Worm (Caenorhabditis elegans) whole organism, late embryonic: ENCODE data around the gene hpo-12.
"Not testable (repeated sequence)": the region's sequence is repeated elsewhere in the genome, so short reads cannot be mapped to it uniquely, and the experiment has no call there.

Source experiments
- C38D4.7 ChIP-seq: fragments of 200-800 bp; sonication (Bioruptor generic); optimal IDR thresholded peaks from 2 replicates; lab custom pipeline; 2018; ENCODE audit warnings: mild to moderate bottlenecking, missing genetic modification characterization, moderate library complexity, missing compliant biosample characterization
- K02D7.2 ChIP-seq: sonication (generic microtip); optimal IDR thresholded peaks from 2 replicates; lab custom pipeline; 2017; ENCODE audit warnings: mild to moderate bottlenecking, missing genetic modification characterization, missing compliant biosample characterization
- K09A11.1 ChIP-seq: sonication (generic microtip); optimal IDR thresholded peaks from 2 replicates; lab custom pipeline; 2017; ENCODE audit warnings: antibody characterized with exemption, mild to moderate bottlenecking, missing genetic modification characterization, missing compliant biosample characterization; ENCODE audit not compliant: insufficient read depth
- T23F11.4 ChIP-seq: fragments of 200-800 bp; sonication (Bioruptor generic); optimal IDR thresholded peaks from 2 replicates; lab custom pipeline; 2018; ENCODE audit warnings: mild to moderate bottlenecking, missing genetic modification characterization, missing compliant biosample characterization
- ceh-14 ChIP-seq: sonication (generic microtip); optimal IDR thresholded peaks from 2 replicates; lab custom pipeline; 2016; ENCODE audit warnings: missing genotype, missing genetic modification characterization, missing compliant biosample characterization
- ceh-18 ChIP-seq: sonication (generic microtip); optimal IDR thresholded peaks from 2 replicates; lab custom pipeline; 2016; ENCODE audit warnings: missing genetic modification characterization, missing compliant biosample characterization
- ceh-19 ChIP-seq: fragments of 200-800 bp; sonication (Bioruptor generic); optimal IDR thresholded peaks from 2 replicates; lab custom pipeline; 2018; ENCODE audit warnings: mild to moderate bottlenecking, missing genetic modification characterization, missing compliant biosample characterization
- ceh-2 ChIP-seq: sonication (generic microtip); optimal IDR thresholded peaks from 2 replicates; lab custom pipeline; 2016; ENCODE audit warnings: missing genotype, missing genetic modification characterization, missing compliant biosample characterization
- ceh-22 ChIP-seq: sonication (generic microtip); optimal IDR thresholded peaks from 2 replicates; lab custom pipeline; 2017; ENCODE audit warnings: missing biosample characterization, missing genetic modification characterization
- ceh-34 ChIP-seq: sonication (generic microtip); optimal IDR thresholded peaks from 2 replicates; lab custom pipeline; 2016; ENCODE audit warnings: mild to moderate bottlenecking, missing genetic modification characterization, missing compliant biosample characterization
- ceh-45 ChIP-seq: fragments of 200-800 bp; sonication (Bioruptor generic); IDR thresholded peaks from 2 replicates; pipeline ENCODE4 v1.3.6; 2022; ENCODE audit warnings: missing genetic modification reagents, missing genetic modification characterization, missing compliant biosample characterization
- ceh-9 ChIP-seq: sonication (generic microtip); optimal IDR thresholded peaks from 2 replicates; lab custom pipeline; 2016; ENCODE audit warnings: mild to moderate bottlenecking, missing genetic modification characterization, inconsistent platforms, missing compliant biosample characterization
- che-1 ChIP-seq: sonication (generic microtip); optimal IDR thresholded peaks from 2 replicates; lab custom pipeline; 2016; ENCODE audit warnings: mild to moderate bottlenecking, missing genetic modification characterization, missing compliant biosample characterization
- eyg-1 ChIP-seq: sonication (generic microtip); optimal IDR thresholded peaks from 2 replicates; lab custom pipeline; 2016; ENCODE audit warnings: missing genotype, missing genetic modification characterization, missing compliant biosample characterization
- hlh-30 ChIP-seq: sonication (generic microtip); optimal IDR thresholded peaks from 2 replicates; lab custom pipeline; 2017; ENCODE audit warnings: antibody characterized with exemption, missing genetic modification characterization, missing compliant biosample characterization; ENCODE audit not compliant: insufficient read depth
- hlh-6 ChIP-seq: sonication (generic microtip); optimal IDR thresholded peaks from 2 replicates; lab custom pipeline; 2016; ENCODE audit warnings: missing genotype, missing genetic modification characterization, missing compliant biosample characterization
- hlh-8 ChIP-seq: sonication (generic microtip); optimal IDR thresholded peaks from 2 replicates; lab custom pipeline; 2016; ENCODE audit warnings: missing genotype, missing genetic modification characterization, missing compliant biosample characterization
- madf-2 ChIP-seq: sonication (generic microtip); optimal IDR thresholded peaks from 2 replicates; lab custom pipeline; 2017; ENCODE audit warnings: missing genetic modification characterization, missing compliant biosample characterization
- nfya-1 ChIP-seq: sonication (generic microtip); optimal IDR thresholded peaks from 2 replicates; lab custom pipeline; 2017; ENCODE audit warnings: missing genetic modification characterization, mild to moderate bottlenecking, missing compliant biosample characterization, antibody characterized with exemption, moderate library complexity
- nhr-11 ChIP-seq: fragments of 150-350 bp; optimal IDR thresholded peaks from 2 replicates; lab custom pipeline; 2014; ENCODE audit warnings: missing biosample characterization, missing genetic modification characterization
- npax-4 ChIP-seq: sonication (generic microtip); optimal IDR thresholded peaks from 2 replicates; lab custom pipeline; 2016; ENCODE audit warnings: missing genetic modification characterization, missing compliant biosample characterization
- pha-2 ChIP-seq: sonication (generic microtip); optimal IDR thresholded peaks from 2 replicates; lab custom pipeline; 2017; ENCODE audit warnings: mild to moderate bottlenecking, missing genetic modification characterization, missing compliant biosample characterization
- sox-2 ChIP-seq: fragments of 200-800 bp; sonication (Bioruptor generic); IDR thresholded peaks from 2 replicates; pipeline ENCODE4 v1.3.6; 2022; ENCODE audit warnings: missing genetic modification reagents, missing genetic modification characterization, missing compliant biosample characterization
- sox-4 ChIP-seq: sonication (generic microtip); optimal IDR thresholded peaks from 2 replicates; lab custom pipeline; 2017; ENCODE audit warnings: mild to moderate bottlenecking, missing genetic modification characterization, inconsistent platforms, missing compliant biosample characterization
- syd-9 ChIP-seq: sonication (generic microtip); optimal IDR thresholded peaks from 2 replicates; lab custom pipeline; 2016; ENCODE audit warnings: mild to moderate bottlenecking, missing genetic modification characterization, moderate library complexity, missing compliant biosample characterization
- unc-3 ChIP-seq, 2 experiments: fragments of 200-800 bp in 1 of 2; sonication (Bioruptor generic) in 1 of 2; sonication (generic microtip) in 1 of 2; conservative IDR thresholded peaks in 1 of 2; optimal IDR thresholded peaks in 1 of 2; 2 replicates each; pipeline versions ENCODE4 v1.3.6 to Lab custom; 2016 to 2022; ENCODE audit warnings: missing compliant biosample characterization in 2 of 2, missing genetic modification characterization in 2 of 2, missing genetic modification reagents in 1 of 2
- unc-55 ChIP-seq: sonication (generic microtip); optimal IDR thresholded peaks from 2 replicates; lab custom pipeline; 2017; ENCODE audit warnings: missing biosample characterization, missing genetic modification reagents, missing genetic modification characterization
- unc-86 ChIP-seq: sonication (generic microtip); optimal IDR thresholded peaks from 2 replicates; lab custom pipeline; 2016; ENCODE audit warnings: missing genetic modification characterization, missing compliant biosample characterization
- zip-5 ChIP-seq: sonication (generic microtip); optimal IDR thresholded peaks from 2 replicates; lab custom pipeline; 2016; ENCODE audit warnings: missing genetic modification characterization, missing compliant biosample characterization
- ztf-16 ChIP-seq: sonication (generic microtip); optimal IDR thresholded peaks from 2 replicates; lab custom pipeline; 2017; ENCODE audit warnings: missing genetic modification characterization, missing compliant biosample characterization

The hpo-12 gene

ce11 chrIV:12326932-12327331 is 44.0 kb downstream of the hpo-12 start, which contains the start of gene F19B6.3:
Gene F19B6.3 (plus strand): TSS chrIV:12327232.
- TF ChIP-seq ceh-9, pha-2, ceh-14 (tag; lab: Kevin White, UChicago): not testable (repeated sequence)

ce11 chrIV:12330840-12331359 is 47.9 kb downstream of the hpo-12 start, which contains the start of gene ufd-1:
Gene ufd-1 (minus strand): TSS chrIV:12330890.
- TF ChIP-seq sox-2 (GFP tag; lab: Robert Waterston, UW) (no peak), ceh-19 (GFP tag; lab: Kevin White, UChicago) (no peak), unc-3 (GFP tag; conservative IDR thresholded peaks at IDR 0.05; lab: Robert Waterston, UW) (no peak), unc-3 (tag; optimal IDR thresholded peaks at IDR 0.05; lab: Kevin White, UChicago) (no peak), ceh-45 (GFP tag; lab: Robert Waterston, UW) (no peak), K09A11.1 (no peak), K02D7.2 (tag; lab: Kevin White, UChicago) (no peak), madf-2 (tag; lab: Kevin White, UChicago) (no peak), ceh-2 (tag; lab: Kevin White, UChicago) (no peak), hlh-8 (no peak)

- TF ChIP-seq ceh-2 (tag; lab: Kevin White, UChicago): no peak
- TF ChIP-seq hlh-30: no peak
- TF ChIP-seq ceh-18 (tag; lab: Kevin White, UChicago): no peak
- no peak for TF ChIP-seq eyg-1 (tag; lab: Kevin White, UChicago)
- TF ChIP-seq ztf-16 (tag; lab: Kevin White, UChicago): no peak
- no peak for TF ChIP-seq nhr-11
- no peak for TF ChIP-seq T23F11.4
- TF ChIP-seq zip-5 (tag; lab: Kevin White, UChicago): no peak
- no peak for TF ChIP-seq C38D4.7 (GFP tag; lab: Kevin White, UChicago)
- no peak for TF ChIP-seq npax-4 (tag; lab: Kevin White, UChicago)
- TF ChIP-seq syd-9: no peak
- no peak for TF ChIP-seq ceh-45 (GFP tag; lab: Robert Waterston, UW)
- no peak for TF ChIP-seq unc-86 (tag; lab: Kevin White, UChicago)
- TF ChIP-seq che-1 (tag; lab: Kevin White, UChicago): no peak
- no peak for TF ChIP-seq ceh-34 (tag; lab: Kevin White, UChicago)
Observed at ce11 chrIV:12334142-12334541, 51.2 kb downstream of the hpo-12 start.

ce11 chrIV:12334708-12335107 is 51.7 kb downstream of the hpo-12 start:
- TF ChIP-seq hlh-6 (tag; lab: Kevin White, UChicago) (no peak), unc-55 (GFP tag; lab: Kevin White, UChicago) (no peak), ceh-22 (tag; lab: Kevin White, UChicago) (no peak), K02D7.2 (tag; lab: Kevin White, UChicago) (no peak), sox-4 (tag; lab: Kevin White, UChicago) (no peak), nfya-1 (no peak)
